Fruit fly (Drosophila melanogaster) whole organism, embryonic: Measurements from ENCODE around the gene Plap.
A peak's percentile ranks its signal among the peaks of the same experiment; 100 is the strongest.

ENCODE experiments used
- Aef1 ChIP-seq: fragments of 200-800 bp; sonication (Bioruptor generic); IDR thresholded peaks from 3 replicates; pipeline ENCODE4 v1.3.6; 2022; ENCODE audit warnings: missing biosample characterization, missing genetic modification characterization
- Atf-2 ChIP-seq: fragments of 200-800 bp; sonication (Bioruptor generic); optimal IDR thresholded peaks from 2 replicates; lab custom pipeline; 2016; ENCODE audit warnings: missing biosample characterization, missing genetic modification characterization
- B-H1 ChIP-seq: fragments of 200-800 bp; sonication (Bioruptor generic); IDR thresholded peaks from 3 replicates; pipeline ENCODE4 v1.3.6; 2022; ENCODE audit warnings: missing biosample characterization, missing genetic modification characterization
- B-H2 ChIP-seq: fragments of 200-800 bp; sonication (Bioruptor generic); optimal IDR thresholded peaks from 2 replicates; lab custom pipeline; 2018; ENCODE audit warnings: missing biosample characterization, mild to moderate bottlenecking, missing genetic modification characterization
- CG11093 ChIP-seq: fragments of 200-800 bp; sonication (Bioruptor generic); IDR thresholded peaks from 3 replicates; pipeline ENCODE4 v1.3.6; 2022; ENCODE audit warnings: missing biosample characterization, missing genetic modification characterization
- CG15269 ChIP-seq: fragments of 200-800 bp; sonication (Bioruptor generic); optimal IDR thresholded peaks from 2 replicates; lab custom pipeline; 2018; ENCODE audit warnings: missing biosample characterization, mild to moderate bottlenecking, missing genetic modification characterization, moderate library complexity
- CG17186 ChIP-seq: fragments of 200-800 bp; sonication (Bioruptor generic); optimal IDR thresholded peaks from 3 replicates; lab custom pipeline; 2017; ENCODE audit warnings: missing biosample characterization, missing genetic modification reagents, missing genetic modification characterization
- CG30020 ChIP-seq: fragments of 200-800 bp; optimal IDR thresholded peaks from 2 replicates; lab custom pipeline; 2019; ENCODE audit warnings: missing biosample characterization, mild to moderate bottlenecking, missing genetic modification characterization, moderate library complexity
- CG3281 ChIP-seq: fragments of 200-800 bp; sonication (Bioruptor generic); optimal IDR thresholded peaks from 3 replicates; lab custom pipeline; 2017; ENCODE audit warnings: missing biosample characterization, mild to moderate bottlenecking, missing genetic modification characterization
- CG3995 ChIP-seq: fragments of 200-800 bp; sonication (Bioruptor generic); optimal IDR thresholded peaks from 3 replicates; lab custom pipeline; 2016; ENCODE audit warnings: missing biosample characterization, missing genetic modification characterization
- CG43689 ChIP-seq: fragments of 200-800 bp; sonication (Bioruptor generic); IDR thresholded peaks from 2 replicates; pipeline ENCODE4 v1.3.6; 2022; ENCODE audit warnings: missing biosample characterization, missing genetic modification characterization
- CG5953 ChIP-seq: fragments of 200-800 bp; sonication (Bioruptor generic); IDR thresholded peaks from 2 replicates; pipeline ENCODE4 v1.3.6; 2022; ENCODE audit warnings: missing biosample characterization, missing genetic modification characterization
- CG6765 ChIP-seq: fragments of 200-800 bp; sonication (Bioruptor generic); optimal IDR thresholded peaks from 3 replicates; lab custom pipeline; 2017; ENCODE audit warnings: missing biosample characterization, mild to moderate bottlenecking, missing genetic modification characterization
- CG6813 ChIP-seq: fragments of 200-800 bp; sonication (Bioruptor generic); optimal IDR thresholded peaks from 2 replicates; lab custom pipeline; 2017; ENCODE audit warnings: missing biosample characterization, missing genetic modification characterization, mild to moderate bottlenecking, moderate library complexity, missing genetic modification reagents
- CG8089 ChIP-seq: fragments of 200-800 bp; sonication (Bioruptor generic); optimal IDR thresholded peaks from 3 replicates; lab custom pipeline; 2016; ENCODE audit warnings: missing biosample characterization, missing genetic modification characterization
- CG8359 ChIP-seq: fragments of 200-800 bp; sonication (Bioruptor generic); optimal IDR thresholded peaks from 2 replicates; lab custom pipeline; 2017; ENCODE audit warnings: missing biosample characterization, mild to moderate bottlenecking, missing genetic modification characterization, borderline replicate concordance
- CG9609 ChIP-seq: fragments of 200-800 bp; sonication (Bioruptor generic); optimal IDR thresholded peaks from 3 replicates; lab custom pipeline; 2016; ENCODE audit warnings: missing biosample characterization, missing genetic modification characterization
- CoRest ChIP-seq: fragments of 200-800 bp; sonication (Bioruptor generic); optimal IDR thresholded peaks from 3 replicates; lab custom pipeline; 2018; ENCODE audit warnings: missing biosample characterization, mild to moderate bottlenecking, missing genetic modification characterization, moderate library complexity
- Fer1 ChIP-seq: fragments of 200-800 bp; sonication (Bioruptor generic); optimal IDR thresholded peaks from 2 replicates; lab custom pipeline; 2017; ENCODE audit warnings: missing biosample characterization, mild to moderate bottlenecking, missing genetic modification characterization
- H15 ChIP-seq: fragments of 200-800 bp; sonication (Bioruptor generic); IDR thresholded peaks from 3 replicates; pipeline ENCODE4 v1.3.6; 2022; ENCODE audit warnings: missing biosample characterization, missing genetic modification characterization
- NC2α ChIP-seq: fragments of 200-800 bp; sonication (Bioruptor generic); optimal IDR thresholded peaks from 2 replicates; lab custom pipeline; 2016; ENCODE audit warnings: missing biosample characterization, missing genetic modification characterization
- Scr ChIP-seq: fragments of 200-800 bp; sonication (Bioruptor generic); IDR thresholded peaks from 2 replicates; pipeline ENCODE4 v1.3.6; 2022; ENCODE audit warnings: missing biosample characterization, missing genetic modification characterization; ENCODE audit not compliant: partially characterized antibody
- Tbp ChIP-seq: fragments of >200 bp; optimal IDR thresholded peaks from 2 replicates; lab custom pipeline; 2018; ENCODE audit warnings: missing biosample characterization, missing genetic modification characterization
- Xbp1 ChIP-seq: fragments of 200-800 bp; sonication (Bioruptor generic); optimal IDR thresholded peaks from 3 replicates; lab custom pipeline; 2016; ENCODE audit warnings: missing biosample characterization, mild to moderate bottlenecking, missing genetic modification characterization
- aop ChIP-seq: fragments of 200-800 bp; sonication (Bioruptor generic); IDR thresholded peaks from 2 replicates; pipeline ENCODE4 v1.3.6; 2022; ENCODE audit warnings: missing biosample characterization, missing genetic modification characterization
- cato ChIP-seq: fragments of 200-800 bp; sonication (Bioruptor generic); optimal IDR thresholded peaks from 2 replicates; lab custom pipeline; 2016; ENCODE audit warnings: missing biosample characterization, missing genetic modification characterization, borderline replicate concordance
- chm ChIP-seq: fragments of 200-800 bp; sonication (Bioruptor generic); IDR thresholded peaks from 2 replicates; pipeline ENCODE4 v1.3.6; 2022; ENCODE audit warnings: missing biosample characterization, missing genetic modification characterization
- dmrt99B ChIP-seq: fragments of 200-800 bp; sonication (Bioruptor generic); optimal IDR thresholded peaks from 2 replicates; lab custom pipeline; 2018; ENCODE audit warnings: missing biosample characterization, mild to moderate bottlenecking, missing genetic modification characterization, moderate library complexity
- emc ChIP-seq: fragments of 200-800 bp; sonication (Bioruptor generic); optimal IDR thresholded peaks from 2 replicates; lab custom pipeline; 2016; ENCODE audit warnings: missing biosample characterization, missing genetic modification characterization
- ftz-f1 ChIP-seq: fragments of 200-800 bp; sonication (Bioruptor generic); optimal IDR thresholded peaks from 2 replicates; lab custom pipeline; 2016; ENCODE audit warnings: missing biosample characterization, missing genetic modification characterization
- fu2 ChIP-seq: fragments of 200-800 bp; sonication (Bioruptor generic); optimal IDR thresholded peaks from 2 replicates; lab custom pipeline; 2016; ENCODE audit warnings: missing biosample characterization, missing genetic modification characterization
- gcm ChIP-seq: fragments of 200-800 bp; sonication (Bioruptor generic); optimal IDR thresholded peaks from 2 replicates; lab custom pipeline; 2019; ENCODE audit warnings: missing biosample characterization, mild to moderate bottlenecking, missing genetic modification characterization, moderate library complexity
- gsb-n ChIP-seq: fragments of 200-800 bp; sonication (Bioruptor generic); optimal IDR thresholded peaks from 3 replicates; lab custom pipeline; 2018; ENCODE audit warnings: missing biosample characterization, mild to moderate bottlenecking, missing genetic modification characterization
- jigr1 ChIP-seq: fragments of 200-800 bp; sonication (Bioruptor generic); IDR thresholded peaks from 3 replicates; pipeline ENCODE4 v1.3.6; 2022; ENCODE audit warnings: missing biosample characterization, missing genetic modification characterization
- kni ChIP-seq: fragments of 200-800 bp; sonication (Bioruptor generic); optimal IDR thresholded peaks from 3 replicates; lab custom pipeline; 2017; ENCODE audit warnings: mild to moderate bottlenecking, missing biosample characterization, missing genetic modification reagents, missing genetic modification characterization
- knrl ChIP-seq: fragments of 200-800 bp; sonication (Bioruptor generic); IDR thresholded peaks from 3 replicates; pipeline ENCODE4 v1.3.6; 2022; ENCODE audit warnings: missing biosample characterization, missing genetic modification characterization; ENCODE audit not compliant: partially characterized antibody
- lov ChIP-seq, 2 experiments: fragments of 200-800 bp in 1 of 2; fragments of >200 bp in 1 of 2; sonication (Bioruptor generic) in 1 of 2; IDR thresholded peaks in 1 of 2; optimal IDR thresholded peaks in 1 of 2; 2 replicates in 1 of 2; 3 replicates in 1 of 2; pipeline versions ENCODE4 v1.3.6 to Lab custom; 2017 to 2022; ENCODE audit warnings: missing biosample characterization in 1 of 2, missing genetic modification characterization in 1 of 2
- luna ChIP-seq: fragments of 200-800 bp; sonication (Bioruptor generic); optimal IDR thresholded peaks from 2 replicates; lab custom pipeline; 2016; ENCODE audit warnings: missing biosample characterization, missing genetic modification characterization
- mam ChIP-seq: fragments of 200-800 bp; sonication (Bioruptor generic); optimal IDR thresholded peaks from 3 replicates; lab custom pipeline; 2016; ENCODE audit warnings: missing biosample characterization, missing genetic modification characterization
- nom ChIP-seq: fragments of 200-800 bp; sonication (Bioruptor generic); optimal IDR thresholded peaks from 2 replicates; lab custom pipeline; 2017; ENCODE audit warnings: missing biosample characterization, missing genetic modification characterization, mild to moderate bottlenecking, moderate library complexity, missing genetic modification reagents
- odd ChIP-seq: fragments of 200-800 bp; sonication (Bioruptor generic); optimal IDR thresholded peaks from 2 replicates; lab custom pipeline; 2017; ENCODE audit warnings: missing biosample characterization, mild to moderate bottlenecking, missing genetic modification characterization
- sens ChIP-seq: fragments of 200-800 bp; sonication (Bioruptor generic); peaks from one replicate; lab custom pipeline; 2016; ENCODE audit warnings: missing biosample characterization, missing genetic modification characterization
- sob ChIP-seq: fragments of 200-800 bp; sonication (Bioruptor generic); IDR thresholded peaks from 2 replicates; pipeline ENCODE4 v1.3.6; 2022; ENCODE audit warnings: missing biosample characterization, missing genetic modification characterization
- tll ChIP-seq, 2 experiments: fragments of 200-800 bp in 1 of 2; fragments of >200 bp in 1 of 2; sonication (Bioruptor generic) in 1 of 2; optimal IDR thresholded peaks; 2 replicates each; lab custom pipeline; 2017 to 2019; ENCODE audit warnings: missing biosample characterization in 2 of 2, missing genetic modification characterization in 2 of 2, mild to moderate bottlenecking in 1 of 2, moderate library complexity in 1 of 2
- trem ChIP-seq: fragments of 200-800 bp; optimal IDR thresholded peaks from 3 replicates; lab custom pipeline; 2019; ENCODE audit warnings: missing biosample characterization, mild to moderate bottlenecking, missing genetic modification characterization, moderate library complexity
- ttk ChIP-seq: fragments of 200-800 bp; sonication (Bioruptor generic); IDR thresholded peaks from 2 replicates; pipeline ENCODE4 v2.1.2; 2022; ENCODE audit warnings: missing biosample characterization, missing genetic modification characterization
- tup ChIP-seq: fragments of 200-800 bp; sonication (Bioruptor generic); optimal IDR thresholded peaks from 2 replicates; lab custom pipeline; 2016; ENCODE audit warnings: missing biosample characterization, mild to moderate bottlenecking, missing genetic modification characterization, moderate library complexity
- usp ChIP-seq: fragments of >200 bp; optimal IDR thresholded peaks from 2 replicates; lab custom pipeline; 2017; ENCODE audit warnings: missing biosample characterization, missing genetic modification characterization
- vfl ChIP-seq: fragments of 200-800 bp; sonication (Bioruptor generic); optimal IDR thresholded peaks from 2 replicates; lab custom pipeline; 2016; ENCODE audit warnings: missing biosample characterization, missing genetic modification characterization
- wdn ChIP-seq: fragments of 200-800 bp; sonication (Bioruptor generic); IDR thresholded peaks from 2 replicates; pipeline ENCODE4 v1.3.6; 2022; ENCODE audit warnings: missing biosample characterization, missing genetic modification characterization

Plap gene

DNA sequence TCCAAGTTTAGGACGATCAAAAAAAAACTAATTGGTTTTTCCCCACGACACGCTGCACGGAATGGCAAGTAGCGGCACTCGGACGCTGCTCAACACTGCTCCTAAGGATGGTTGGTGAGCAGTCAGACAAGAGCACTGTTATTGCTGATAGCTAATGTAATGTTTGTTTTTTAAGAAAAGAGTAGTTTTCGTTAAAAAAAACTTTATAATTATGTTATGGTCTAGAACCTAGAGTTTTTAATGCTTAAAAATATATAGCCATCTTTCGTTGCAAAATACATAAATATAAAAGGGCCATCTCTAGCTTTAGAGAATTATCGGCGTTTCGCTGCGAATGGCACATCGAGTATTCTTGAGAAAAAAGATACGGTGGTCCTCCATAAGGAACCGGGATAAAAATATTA is 2.5 kb upstream of the Plap start, which contains the start of the genes Charon and CG4887 (continued):
- TF ChIP-seq Xbp1 (GFP tag; lab: Kevin White, UChicago): peak; percentile 89
- no peak for TF ChIP-seq CG8359 (GFP tag; lab: Kevin White, UChicago)
- no peak for TF ChIP-seq gsb-n (tag; lab: Kevin White, UChicago)
- no peak for TF ChIP-seq CG30020 (tag; lab: Kevin White, UChicago)
- TF ChIP-seq B-H1: peak; percentile 35; the same call in 1 of the 3 replicates
- TF ChIP-seq tll (GFP tag; optimal IDR thresholded peaks at IDR 0.05; lab: Kevin White, UChicago): peak in 1 of 2 experiments; percentile 4
- TF ChIP-seq CG6813 (GFP tag; lab: Kevin White, UChicago): no peak
- TF ChIP-seq aop (GFP tag; lab: Robert Waterston, UW): no peak
- peak; percentile 71 for TF ChIP-seq trem (tag; lab: Kevin White, UChicago)
- peak; percentile 97 for TF ChIP-seq sens (GFP tag; lab: Kevin White, UChicago)
- TF ChIP-seq CoRest (tag; lab: Kevin White, UChicago): peak; percentile 92
- TF ChIP-seq tup: peak; percentile 35
- no peak for TF ChIP-seq lov (optimal IDR thresholded peaks at IDR 0.05; lab: Kevin White, UChicago)
- TF ChIP-seq lov (GFP tag; IDR thresholded peaks at IDR 0.05; lab: Robert Waterston, UW): peak; percentile 49; the same call in 1 of the 3 replicates
- TF ChIP-seq Fer1 (GFP tag; lab: Kevin White, UChicago): peak; percentile 86
- peak; percentile 84 for TF ChIP-seq CG9609 (GFP tag; lab: Kevin White, UChicago)
- no peak for TF ChIP-seq usp (GFP tag; lab: Kevin White, UChicago)
- TF ChIP-seq CG3995 (GFP tag; lab: Kevin White, UChicago): peak; percentile 61
- no peak for TF ChIP-seq odd
- TF ChIP-seq sob (GFP tag; lab: Robert Waterston, UW): peak; percentile 89
- peak; percentile 82 for TF ChIP-seq Scr
- TF ChIP-seq Tbp (GFP tag; lab: Kevin White, UChicago): no peak
- TF ChIP-seq Aef1: peak; percentile 81
- TF ChIP-seq emc (GFP tag; lab: Kevin White, UChicago): peak; percentile 17
- TF ChIP-seq nom (GFP tag; lab: Kevin White, UChicago): peak; percentile 52
- peak; percentile 79 for TF ChIP-seq cato (GFP tag; lab: Kevin White, UChicago)
- TF ChIP-seq CG17186: peak; percentile 24
- TF ChIP-seq gcm: no peak
- peak; percentile 85; the same call in 2 of the 3 replicates for TF ChIP-seq knrl
- TF ChIP-seq H15 (GFP tag; lab: Robert Waterston, UW): peak; percentile 72; the same call in 1 of the 3 replicates
- TF ChIP-seq CG3281: peak; percentile 80
- TF ChIP-seq ttk: peak; percentile 74
- TF ChIP-seq CG11093: peak; percentile 70; the same call in 2 of the 3 replicates
- peak; percentile 33; the same call in 1 of the 2 replicates for TF ChIP-seq CG5953
- peak; percentile 68 for TF ChIP-seq Atf-2 (GFP tag; lab: Kevin White, UChicago)
- TF ChIP-seq NC2α (GFP tag; lab: Kevin White, UChicago): peak; percentile 59
- peak; percentile 48 for TF ChIP-seq ftz-f1 (GFP tag; lab: Kevin White, UChicago)
- TF ChIP-seq CG6765 (GFP tag; lab: Kevin White, UChicago): peak; percentile 75
- no peak for TF ChIP-seq CG43689 (GFP tag; lab: Robert Waterston, UW)
- peak; percentile 61; the same call in 1 of the 2 replicates for TF ChIP-seq chm (GFP tag; lab: Robert Waterston, UW)
- peak; percentile 87 for TF ChIP-seq fu2 (GFP tag; lab: Kevin White, UChicago)
- peak; percentile 92 for TF ChIP-seq mam (GFP tag; lab: Kevin White, UChicago)
- peak; percentile 55 for TF ChIP-seq wdn
- peak; percentile 55 for TF ChIP-seq luna (GFP tag; lab: Kevin White, UChicago)
- TF ChIP-seq kni (GFP tag; lab: Kevin White, UChicago): no peak
- peak; percentile 89 for TF ChIP-seq B-H2 (GFP tag; lab: Kevin White, UChicago)
- no peak for TF ChIP-seq dmrt99B
- TF ChIP-seq jigr1 (GFP tag; lab: Robert Waterston, UW): no peak
- TF ChIP-seq vfl (GFP tag; lab: Kevin White, UChicago): peak; percentile 80
- TF ChIP-seq CG15269 (tag; lab: Kevin White, UChicago): no peak
- TF ChIP-seq CG8089: peak; percentile 79
